Fruit fly (Drosophila melanogaster): ENCODE results near the gene CG32181.

The CG32181 gene

DNA sequence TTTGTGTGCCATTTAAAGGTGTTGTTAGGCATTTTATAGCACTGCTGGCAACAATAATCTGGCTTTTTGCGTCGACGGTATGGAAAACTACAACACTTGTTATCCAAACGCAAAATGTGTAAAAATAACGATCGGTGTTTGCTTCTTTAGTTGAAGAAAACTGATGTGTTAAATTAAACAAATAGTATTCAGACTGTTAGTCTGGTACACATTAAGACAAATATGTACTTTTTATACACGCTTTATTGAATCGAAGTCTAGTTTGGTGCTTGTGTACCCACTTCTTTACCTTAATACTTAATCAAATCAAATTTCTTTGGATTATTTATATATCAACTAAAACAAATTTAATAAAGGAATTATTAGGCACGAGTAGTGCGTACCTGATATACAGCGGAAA, 32.0 kb downstream of the CG32181 start:
- TF ChIP-seq CG7101 (tag; optimal IDR thresholded peaks at IDR 0.05) (no peak), Clk (GFP tag; optimal IDR thresholded peaks at IDR 0.05) (no peak), cic (GFP tag; optimal IDR thresholded peaks at IDR 0.05) (no peak), CG1620 (GFP tag; optimal IDR thresholded peaks at IDR 0.05) (no peak), CG14711 (tag; optimal IDR thresholded peaks at IDR 0.05) (no peak), CG33017 (tag; optimal IDR thresholded peaks at IDR 0.05) (no peak), Hr96 (GFP tag; optimal IDR thresholded peaks at IDR 0.05) (no peak), ovo (GFP tag; optimal IDR thresholded peaks at IDR 0.05) (no peak), CG12768 (GFP tag; optimal IDR thresholded peaks at IDR 0.05) (no peak)

DNA sequence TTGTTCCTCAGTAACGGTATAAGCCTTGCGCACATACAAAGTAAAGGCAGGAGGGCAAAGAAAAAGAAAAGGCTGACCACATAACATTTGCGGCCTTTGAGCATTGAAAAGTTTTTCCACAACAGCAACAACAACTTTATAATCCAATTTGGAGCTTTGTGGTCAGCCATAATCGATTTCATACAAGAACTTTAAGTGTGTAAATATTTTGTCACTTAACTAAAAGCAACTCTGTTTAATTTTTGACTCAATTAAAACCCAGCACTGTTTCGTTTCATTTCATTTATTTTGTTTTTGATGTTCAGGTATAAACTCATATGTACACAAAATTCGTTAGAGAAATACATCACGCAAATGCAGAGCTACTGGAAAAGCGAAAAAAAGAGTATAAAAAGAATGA, 38.0 kb downstream of the CG32181 start, which contains the start of gene CG42816:
CG42816 (minus strand) TSS at position 101 of the 400 bp plus-strand sequence.
- no peak for TF ChIP-seq CG7101 (tag; optimal IDR thresholded peaks at IDR 0.05)
- no peak for TF ChIP-seq Hr96 (GFP tag; optimal IDR thresholded peaks at IDR 0.05)
- TF ChIP-seq CG12768 (GFP tag; optimal IDR thresholded peaks at IDR 0.05): no peak
- TF ChIP-seq toe (GFP tag; optimal IDR thresholded peaks at IDR 0.05): no peak
- no peak for TF ChIP-seq bab1 (GFP tag; optimal IDR thresholded peaks at IDR 0.05)
- no peak for TF ChIP-seq pad (GFP tag; optimal IDR thresholded peaks at IDR 0.05)

DNA sequence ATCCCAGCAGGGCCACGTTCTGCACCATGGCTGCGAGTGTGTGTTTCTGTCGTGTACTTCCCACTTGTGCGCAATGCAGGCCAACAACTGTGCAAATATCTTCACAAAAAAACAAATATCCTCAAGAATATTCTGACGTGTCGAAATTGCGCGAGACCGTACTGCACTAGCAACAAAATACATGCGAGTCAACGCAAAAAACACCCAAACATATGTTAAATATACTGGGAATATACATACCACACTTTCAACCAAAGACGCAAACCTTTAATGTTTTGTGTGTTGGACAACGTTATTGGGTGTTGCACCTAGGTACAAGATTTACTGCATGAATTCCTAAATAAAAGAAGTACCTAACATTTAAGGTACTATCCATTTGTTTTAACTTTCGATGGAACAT, 42.6 kb downstream of the CG32181 start, which contains the start of gene NUCB1:
NUCB1 (minus strand) TSS at position 173 of the 400 bp plus-strand sequence.
- TF ChIP-seq CG14711 (tag; optimal IDR thresholded peaks at IDR 0.05): peak; percentile 45
- TF ChIP-seq CG1620 (GFP tag; optimal IDR thresholded peaks at IDR 0.05): peak; percentile 70
- TF ChIP-seq CG7045 (GFP tag; optimal IDR thresholded peaks at IDR 0.05): no peak
- peak; percentile 50 for TF ChIP-seq ovo (GFP tag; optimal IDR thresholded peaks at IDR 0.05)
- TF ChIP-seq bab1 (GFP tag; optimal IDR thresholded peaks at IDR 0.05): peak; percentile 78
- TF ChIP-seq CG7101 (tag; optimal IDR thresholded peaks at IDR 0.05): peak; percentile 41
- TF ChIP-seq Hr96 (GFP tag; optimal IDR thresholded peaks at IDR 0.05): peak; percentile 64
- peak; percentile 67 for TF ChIP-seq Crg-1 (GFP tag; optimal IDR thresholded peaks at IDR 0.05)
- TF ChIP-seq toe (GFP tag; optimal IDR thresholded peaks at IDR 0.05): peak; percentile 40
- TF ChIP-seq cnc (optimal IDR thresholded peaks at IDR 0.05): no peak
- TF ChIP-seq CG11617 (GFP tag; optimal IDR thresholded peaks at IDR 0.05): no peak
- peak; percentile 42 for TF ChIP-seq CG5204 (GFP tag; optimal IDR thresholded peaks at IDR 0.05)
- TF ChIP-seq Mnt (GFP tag; optimal IDR thresholded peaks at IDR 0.05): peak; percentile 18
- TF ChIP-seq pad (GFP tag; optimal IDR thresholded peaks at IDR 0.05): peak; percentile 50
- TF ChIP-seq CG33017 (tag; optimal IDR thresholded peaks at IDR 0.05): no peak

DNA sequence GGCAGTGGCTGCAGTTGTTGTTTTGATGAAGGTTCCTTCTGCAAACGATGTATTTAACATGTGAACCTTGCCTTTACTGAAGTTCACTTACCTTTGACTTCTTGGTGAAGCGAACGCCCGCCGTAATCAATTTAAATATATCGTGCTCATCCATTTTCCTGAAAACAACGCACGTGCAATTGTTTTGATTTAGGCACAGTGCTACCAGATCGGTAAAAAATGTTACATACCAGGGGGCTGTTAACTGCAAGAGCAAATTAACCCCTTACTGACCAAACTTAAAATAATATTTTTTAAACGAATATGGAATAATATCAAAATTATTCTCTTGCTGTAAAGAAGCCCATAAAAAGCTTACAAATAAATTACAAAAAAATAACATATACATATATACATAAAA, 45.0 kb downstream of the CG32181 start, which contains the start of gene ais:
ais (minus strand) TSS at position 205 of the 400 bp plus-strand sequence.
- peak; percentile 98 for TF ChIP-seq Mnt (GFP tag; optimal IDR thresholded peaks at IDR 0.05)
- TF ChIP-seq toe (GFP tag; optimal IDR thresholded peaks at IDR 0.05): peak; percentile 40
- peak; percentile 20 for TF ChIP-seq CG11617 (GFP tag; optimal IDR thresholded peaks at IDR 0.05)
- TF ChIP-seq CG14711 (tag; optimal IDR thresholded peaks at IDR 0.05): no peak
- TF ChIP-seq CG7101 (tag; optimal IDR thresholded peaks at IDR 0.05): peak; percentile 55
- TF ChIP-seq CG12768 (GFP tag; optimal IDR thresholded peaks at IDR 0.05): no peak
- TF ChIP-seq CG5204 (GFP tag; optimal IDR thresholded peaks at IDR 0.05): peak; percentile 32

DNA sequence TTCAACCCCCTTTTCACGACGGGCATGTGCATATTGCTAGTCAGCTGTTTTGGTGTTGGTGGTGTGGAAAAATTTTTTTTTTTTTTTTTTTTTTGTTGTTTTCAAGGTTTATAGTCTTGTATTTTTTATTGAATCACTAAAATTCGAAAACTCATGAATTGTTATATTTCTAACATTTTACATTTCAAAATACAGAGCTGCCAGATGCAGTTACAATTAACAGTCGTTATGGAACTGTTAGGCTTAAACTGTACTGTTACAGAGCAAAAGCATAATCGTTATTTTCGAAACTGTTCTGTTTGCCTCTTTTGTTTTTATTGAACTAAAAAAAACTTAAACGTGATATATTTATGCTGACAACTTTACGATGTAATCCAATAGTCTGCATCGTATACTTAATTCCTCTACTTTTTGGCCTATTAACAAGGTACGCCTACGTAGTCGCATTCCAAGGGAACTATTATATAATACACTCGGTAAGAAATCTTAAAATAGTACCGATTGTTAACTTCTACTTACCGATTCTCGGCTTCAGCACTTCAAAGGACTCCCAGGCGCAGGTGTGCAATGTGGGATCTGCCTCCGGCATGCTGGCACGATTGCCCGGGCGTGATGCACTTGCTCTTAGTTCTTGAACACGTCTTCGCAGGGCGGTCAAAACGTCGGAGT, 47.0 kb downstream of the CG32181 start, which contains the start of gene CG32187:
CG32187 (minus strand) TSS at position 9 of the 669 bp plus-strand sequence.
- no peak for TF ChIP-seq CG14711 (tag; optimal IDR thresholded peaks at IDR 0.05)
- TF ChIP-seq pad (GFP tag; optimal IDR thresholded peaks at IDR 0.05): no peak
- TF ChIP-seq toe (GFP tag; optimal IDR thresholded peaks at IDR 0.05): no peak
- no peak for TF ChIP-seq Hr96 (GFP tag; optimal IDR thresholded peaks at IDR 0.05)
- TF ChIP-seq cic (GFP tag; optimal IDR thresholded peaks at IDR 0.05): no peak
- TF ChIP-seq CG1620 (GFP tag; optimal IDR thresholded peaks at IDR 0.05): no peak
- TF ChIP-seq Mnt (GFP tag; optimal IDR thresholded peaks at IDR 0.05): no peak
- no peak for TF ChIP-seq CG7045 (GFP tag; optimal IDR thresholded peaks at IDR 0.05)
- no peak for TF ChIP-seq CG7101 (tag; optimal IDR thresholded peaks at IDR 0.05)
- no peak for TF ChIP-seq cnc (optimal IDR thresholded peaks at IDR 0.05)
- TF ChIP-seq tj (GFP tag; optimal IDR thresholded peaks at IDR 0.05): no peak
- no peak for TF ChIP-seq bab1 (GFP tag; optimal IDR thresholded peaks at IDR 0.05)
- no peak for TF ChIP-seq ovo (GFP tag; optimal IDR thresholded peaks at IDR 0.05)
- no peak for TF ChIP-seq CG5204 (GFP tag; optimal IDR thresholded peaks at IDR 0.05)
- TF ChIP-seq Clk (GFP tag; optimal IDR thresholded peaks at IDR 0.05): no peak

DNA sequence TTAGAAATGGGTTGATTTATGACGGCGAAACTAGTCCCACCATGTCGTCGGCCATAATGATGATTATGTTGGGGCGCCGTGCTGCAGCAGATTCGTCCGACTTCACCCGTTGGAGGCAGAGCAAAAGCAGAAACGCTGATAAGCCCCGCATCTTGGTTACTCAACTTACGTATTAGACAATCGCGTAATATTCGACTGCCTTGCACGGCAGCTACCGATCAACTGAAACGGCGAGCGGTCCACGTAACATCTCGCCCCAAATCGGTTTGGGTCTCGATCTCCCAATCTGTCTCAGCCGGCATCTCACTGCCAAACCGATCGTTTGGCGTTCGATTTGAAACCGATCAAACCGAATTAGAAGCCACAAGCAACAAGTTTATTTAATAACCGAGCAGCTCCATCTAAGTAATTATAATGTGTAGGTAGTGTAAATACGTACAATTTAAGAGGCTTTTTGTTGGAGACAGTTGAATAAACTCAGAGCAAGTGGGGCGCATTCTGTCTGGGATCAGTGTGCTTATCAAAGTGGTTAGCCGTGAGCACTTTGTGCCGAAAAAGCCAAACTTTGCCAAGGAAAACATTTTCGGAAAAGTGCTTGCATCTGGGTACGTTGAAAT, 49.2 kb downstream of the CG32181 start, which contains the start of gene CG32191:
CG32191 (minus strand) TSS at position 550 of the 617 bp plus-strand sequence.
- TF ChIP-seq CG7101 (tag; optimal IDR thresholded peaks at IDR 0.05): no peak
- no peak for TF ChIP-seq Hr96 (GFP tag; optimal IDR thresholded peaks at IDR 0.05)

Measured in whole organism, adult.